Worm (Caenorhabditis elegans) whole organism, young adult: ENCODE data around the gene dhps-1.

Experiments
- B0336.3 ChIP-seq: fragments of 200-800 bp; sonication (Bioruptor generic); IDR thresholded peaks from 2 replicates; pipeline ENCODE4 v1.3.6; 2022; ENCODE audit warnings: missing genetic modification characterization, missing compliant biosample characterization
- C17E4.6 ChIP-seq: fragments of 200-800 bp; sonication (Bioruptor generic); IDR thresholded peaks from 2 replicates; pipeline ENCODE4 v1.3.6; 2022; ENCODE audit warnings: missing genetic modification reagents, missing genetic modification characterization, missing compliant biosample characterization
- D2030.7 ChIP-seq: fragments of 200-800 bp; sonication (Bioruptor generic); IDR thresholded peaks from 2 replicates; pipeline ENCODE4 v1.3.6; 2022; ENCODE audit warnings: missing genetic modification reagents, missing genetic modification characterization, missing compliant biosample characterization
- F10E7.11 ChIP-seq: sonication (generic microtip); optimal IDR thresholded peaks from 2 replicates; lab custom pipeline; 2017; ENCODE audit warnings: mild to moderate bottlenecking, missing genetic modification characterization, moderate library complexity, missing compliant biosample characterization
- F33H1.4 ChIP-seq: fragments of 200-800 bp; sonication (Bioruptor generic); IDR thresholded peaks from 2 replicates; pipeline ENCODE4 v1.3.6; 2022; ENCODE audit warnings: missing genetic modification reagents, missing genetic modification characterization, missing compliant biosample characterization
- F37B4.10 ChIP-seq: fragments of 200-800 bp; sonication (Bioruptor generic); IDR thresholded peaks from 2 replicates; pipeline ENCODE4 v1.3.6; 2022; ENCODE audit warnings: missing genetic modification characterization, missing compliant biosample characterization
- K11D2.4 ChIP-seq: fragments of 200-800 bp; sonication (Bioruptor generic); IDR thresholded peaks from 2 replicates; pipeline ENCODE4 v1.3.6; 2022; ENCODE audit warnings: missing genetic modification reagents, missing genetic modification characterization, missing compliant biosample characterization
- K12H6.12 ChIP-seq: fragments of 200-800 bp; sonication (Bioruptor generic); optimal IDR thresholded peaks from 2 replicates; lab custom pipeline; 2018; ENCODE audit warnings: mild to moderate bottlenecking, missing genetic modification characterization, missing compliant biosample characterization
- Y53F4B.3 ChIP-seq: fragments of 200-800 bp; sonication (Bioruptor generic); IDR thresholded peaks from 2 replicates; pipeline ENCODE4 v1.3.6; 2022; ENCODE audit warnings: missing genetic modification reagents, missing genetic modification characterization, missing compliant biosample characterization
- atf-7 ChIP-seq: sonication (generic microtip); optimal IDR thresholded peaks from 2 replicates; lab custom pipeline; 2017; ENCODE audit warnings: mild to moderate bottlenecking, missing genetic modification characterization, missing compliant biosample characterization
- attf-3 ChIP-seq: fragments of 200-800 bp; sonication (Bioruptor generic); conservative IDR thresholded peaks from 2 replicates; pipeline ENCODE4 v1.3.6; 2022; ENCODE audit warnings: missing genetic modification reagents, missing genetic modification characterization, missing compliant biosample characterization
- attf-5 ChIP-seq: fragments of 200-800 bp; sonication (Bioruptor generic); optimal IDR thresholded peaks from 2 replicates; lab custom pipeline; 2018; ENCODE audit warnings: mild to moderate bottlenecking, missing genetic modification characterization, missing compliant biosample characterization
- attf-6 ChIP-seq: fragments of 200-800 bp; sonication (Bioruptor generic); IDR thresholded peaks from 2 replicates; pipeline ENCODE4 v1.3.6; 2022; ENCODE audit warnings: missing genetic modification reagents, missing genetic modification characterization, missing compliant biosample characterization
- bed-2 ChIP-seq: fragments of 200-800 bp; sonication (Bioruptor generic); IDR thresholded peaks from 2 replicates; pipeline ENCODE4 v1.3.6; 2022; ENCODE audit warnings: missing genetic modification reagents, missing genetic modification characterization, missing compliant biosample characterization
- ceh-100 ChIP-seq: fragments of 200-800 bp; sonication (Bioruptor generic); IDR thresholded peaks from 2 replicates; pipeline ENCODE4 v1.3.6; 2022; ENCODE audit warnings: missing genetic modification reagents, missing genetic modification characterization, missing compliant biosample characterization
- ceh-79 ChIP-seq: sonication (generic microtip); optimal IDR thresholded peaks from 2 replicates; lab custom pipeline; 2017; ENCODE audit warnings: mild to moderate bottlenecking, missing genetic modification characterization, missing compliant biosample characterization
- dox-1 ChIP-seq: fragments of 200-800 bp; sonication (Bioruptor generic); IDR thresholded peaks from 2 replicates; pipeline ENCODE4 v1.3.6; 2022; ENCODE audit warnings: missing genetic modification reagents, missing genetic modification characterization, missing compliant biosample characterization
- dpff-1 ChIP-seq: sonication (generic microtip); optimal IDR thresholded peaks from 2 replicates; lab custom pipeline; 2017; ENCODE audit warnings: mild to moderate bottlenecking, missing genetic modification characterization, missing compliant biosample characterization
- efl-1 ChIP-seq: fragments of 150-350 bp; optimal IDR thresholded peaks from 2 replicates; lab custom pipeline; 2014; ENCODE audit warnings: missing biosample characterization, missing genetic modification reagents, missing genetic modification characterization
- egrh-3 ChIP-seq: fragments of 200-800 bp; sonication (Bioruptor generic); IDR thresholded peaks from 2 replicates; pipeline ENCODE4 v1.3.6; 2022; ENCODE audit warnings: missing genetic modification reagents, missing genetic modification characterization, missing compliant biosample characterization
- ets-4 ChIP-seq: fragments of 200-800 bp; sonication (Bioruptor generic); optimal IDR thresholded peaks from 2 replicates; lab custom pipeline; 2018; ENCODE audit warnings: mild to moderate bottlenecking, missing genetic modification characterization, missing compliant biosample characterization
- him-1 ChIP-seq: sonication (generic microtip); optimal IDR thresholded peaks from 2 replicates; lab custom pipeline; 2016; ENCODE audit warnings: missing genotype, missing genetic modification reagents, missing genetic modification characterization, missing compliant biosample characterization
- hmg-1.2 ChIP-seq: fragments of 200-800 bp; sonication (Bioruptor generic); IDR thresholded peaks from 2 replicates; pipeline ENCODE4 v1.3.6; 2022; ENCODE audit warnings: missing genetic modification reagents, missing genetic modification characterization, missing compliant biosample characterization
- hsf-1 ChIP-seq: fragments of 200-800 bp; sonication (Bioruptor generic); IDR thresholded peaks from 2 replicates; pipeline ENCODE4 v1.3.6; 2022; ENCODE audit warnings: missing genetic modification reagents, missing genetic modification characterization, missing compliant biosample characterization
- lag-1 ChIP-seq: fragments of 200-800 bp; sonication (Bioruptor generic); IDR thresholded peaks from 2 replicates; pipeline ENCODE4 v1.3.6; 2022; ENCODE audit warnings: missing genetic modification reagents, missing genetic modification characterization, missing compliant biosample characterization
- let-526 ChIP-seq: fragments of 200-800 bp; sonication (Bioruptor generic); IDR thresholded peaks from 2 replicates; pipeline ENCODE4 v1.3.6; 2022; ENCODE audit warnings: missing genetic modification reagents, missing genetic modification characterization, missing compliant biosample characterization
- let-607 ChIP-seq, 2 experiments: fragments of 200-800 bp in 1 of 2; sonication (Bioruptor generic) in 1 of 2; sonication (generic microtip) in 1 of 2; optimal IDR thresholded peaks; 2 replicates each; lab custom pipeline; 2016 to 2018; ENCODE audit warnings: mild to moderate bottlenecking in 2 of 2, missing compliant biosample characterization in 2 of 2, missing genetic modification characterization in 2 of 2, moderate library complexity in 2 of 2, missing genotype in 1 of 2
- lin-35 ChIP-seq, 3 experiments: fragments of 150-350 bp in 2 of 3; sonication (generic microtip) in 1 of 3; optimal IDR thresholded peaks; 2 replicates each; lab custom pipeline; 2014 to 2018; ENCODE audit warnings: missing biosample characterization in 3 of 3, missing genetic modification characterization in 3 of 3, missing genetic modification reagents in 3 of 3
- madf-6 ChIP-seq: fragments of 200-800 bp; sonication (Bioruptor generic); IDR thresholded peaks from 2 replicates; pipeline ENCODE4 v1.3.6; 2022; ENCODE audit warnings: missing genetic modification reagents, missing genetic modification characterization, missing compliant biosample characterization
- mel-28 ChIP-seq: sonication (generic microtip); optimal IDR thresholded peaks from 2 replicates; lab custom pipeline; 2016; ENCODE audit warnings: borderline replicate concordance, mild to moderate bottlenecking, missing genetic modification characterization, missing compliant biosample characterization
- mxl-1 ChIP-seq: sonication (generic microtip); optimal IDR thresholded peaks from 2 replicates; lab custom pipeline; 2016; ENCODE audit warnings: missing genetic modification characterization, missing compliant biosample characterization
- nhr-27 ChIP-seq: fragments of 200-800 bp; sonication (Bioruptor generic); optimal IDR thresholded peaks from 2 replicates; lab custom pipeline; 2018; ENCODE audit warnings: mild to moderate bottlenecking, missing genetic modification characterization, moderate library complexity, missing compliant biosample characterization
- nhr-80 ChIP-seq: sonication (generic microtip); optimal IDR thresholded peaks from 2 replicates; lab custom pipeline; 2016; ENCODE audit warnings: missing genetic modification characterization, missing compliant biosample characterization
- nhr-90 ChIP-seq: sonication (generic microtip); optimal IDR thresholded peaks from 2 replicates; lab custom pipeline; 2016; ENCODE audit warnings: missing genotype, mild to moderate bottlenecking, missing genetic modification characterization, missing compliant biosample characterization
- pbrm-1 ChIP-seq: fragments of 200-800 bp; sonication (Bioruptor generic); IDR thresholded peaks from 2 replicates; pipeline ENCODE4 v1.3.6; 2022; ENCODE audit warnings: missing genetic modification reagents, missing genetic modification characterization, missing compliant biosample characterization
- pha-4 ChIP-seq: fragments of 150-350 bp; sonication (generic microtip); optimal IDR thresholded peaks from 2 replicates; lab custom pipeline; 2014; ENCODE audit warnings: missing biosample characterization, missing genetic modification reagents, missing genetic modification characterization
- sea-2 ChIP-seq: fragments of 200-800 bp; sonication (Bioruptor generic); IDR thresholded peaks from 2 replicates; pipeline ENCODE4 v1.3.6; 2022; ENCODE audit warnings: missing genetic modification characterization, missing compliant biosample characterization
- snpc-1.1 ChIP-seq: sonication (generic microtip); optimal IDR thresholded peaks from 2 replicates; lab custom pipeline; 2017; ENCODE audit warnings: missing genetic modification characterization, mild to moderate bottlenecking, missing compliant biosample characterization, antibody characterized with exemption, moderate library complexity, missing genotype, missing genetic modification reagents; ENCODE audit not compliant: insufficient read depth
- tbp1 ChIP-seq: fragments of 200-800 bp; sonication (Bioruptor generic); optimal IDR thresholded peaks from 2 replicates; lab custom pipeline; 2018; ENCODE audit warnings: mild to moderate bottlenecking, missing genetic modification characterization, missing compliant biosample characterization
- tbx-9 ChIP-seq: sonication (generic microtip); optimal IDR thresholded peaks from 2 replicates; lab custom pipeline; 2016; ENCODE audit warnings: borderline replicate concordance, missing genetic modification characterization, inconsistent platforms, missing compliant biosample characterization
- tlf-1 ChIP-seq: fragments of 200-800 bp; sonication (Bioruptor generic); optimal IDR thresholded peaks from 2 replicates; lab custom pipeline; 2018; ENCODE audit warnings: mild to moderate bottlenecking, missing genetic modification characterization, missing compliant biosample characterization
- unc-62 ChIP-seq: fragments of 150-350 bp; optimal IDR thresholded peaks from 2 replicates; lab custom pipeline; 2014; ENCODE audit warnings: missing biosample characterization, missing genetic modification reagents, missing genetic modification characterization
- xnd-1 ChIP-seq: sonication (generic microtip); optimal IDR thresholded peaks from 2 replicates; lab custom pipeline; 2016; ENCODE audit warnings: missing genotype, missing genetic modification reagents, missing genetic modification characterization, missing compliant biosample characterization
- zfh-2 ChIP-seq: fragments of 200-800 bp; sonication (Bioruptor generic); conservative IDR thresholded peaks from 2 replicates; pipeline ENCODE4 v1.3.6; 2022; ENCODE audit warnings: missing genetic modification reagents, missing genetic modification characterization, missing compliant biosample characterization
- zim-3 ChIP-seq: sonication (generic microtip); optimal IDR thresholded peaks from 2 replicates; lab custom pipeline; 2017; ENCODE audit warnings: mild to moderate bottlenecking, missing genetic modification characterization, moderate library complexity, missing compliant biosample characterization
- ztf-18 ChIP-seq: sonication (generic microtip); optimal IDR thresholded peaks from 2 replicates; lab custom pipeline; 2016; ENCODE audit warnings: missing genotype, mild to moderate bottlenecking, missing genetic modification characterization, missing compliant biosample characterization
- ztf-25 ChIP-seq: fragments of 200-800 bp; sonication (Bioruptor generic); IDR thresholded peaks from 2 replicates; pipeline ENCODE4 v1.3.6; 2022; ENCODE audit warnings: missing genetic modification reagents, missing genetic modification characterization, missing compliant biosample characterization
- ztf-28 ChIP-seq: fragments of 200-800 bp; sonication (Bioruptor generic); IDR thresholded peaks from 2 replicates; pipeline ENCODE4 v1.3.6; 2022; ENCODE audit warnings: missing genetic modification reagents, missing genetic modification characterization, missing compliant biosample characterization
- ztf-3 ChIP-seq: fragments of 200-800 bp; sonication (Bioruptor generic); optimal IDR thresholded peaks from 2 replicates; lab custom pipeline; 2018; ENCODE audit warnings: mild to moderate bottlenecking, missing genetic modification characterization, missing compliant biosample characterization

dhps-1 gene

ce11 chrII:12006575-12007098 lies 13.8 kb downstream of the dhps-1 start, which contains the start of gene mcm-2 (continued):
- TF ChIP-seq bed-2 (GFP tag; lab: Robert Waterston, UW): no peak
- TF ChIP-seq snpc-1.1 (tag; lab: Kevin White, UChicago): peak; percentile 69
- TF ChIP-seq pha-4: no peak
- peak; percentile 10 for TF ChIP-seq ztf-18
- no peak for TF ChIP-seq let-607 (tag; optimal IDR thresholded peaks at IDR 0.05; lab: Kevin White, UChicago)
- peak; percentile 93 for TF ChIP-seq atf-7 (tag; lab: Kevin White, UChicago)
- peak; percentile 90 for TF ChIP-seq ztf-28 (GFP tag; lab: Robert Waterston, UW)
- TF ChIP-seq K11D2.4 (GFP tag; lab: Robert Waterston, UW): no peak
- no peak for TF ChIP-seq F37B4.10 (GFP tag; lab: Robert Waterston, UW)
- no peak for TF ChIP-seq nhr-27 (tag; lab: Kevin White, UChicago)
- peak; percentile 99 for TF ChIP-seq madf-6 (GFP tag; lab: Robert Waterston, UW)
- TF ChIP-seq ztf-3 (GFP tag; lab: Kevin White, UChicago): no peak
- TF ChIP-seq sea-2 (GFP tag; lab: Robert Waterston, UW): no peak
- TF ChIP-seq mxl-1 (tag; lab: Kevin White, UChicago): no peak
- TF ChIP-seq dpff-1 (tag; lab: Kevin White, UChicago): no peak
- TF ChIP-seq efl-1 (GFP tag; lab: Kevin White, UChicago): peak; percentile 99
- TF ChIP-seq ceh-79 (tag; lab: Kevin White, UChicago): no peak
- TF ChIP-seq ztf-25 (GFP tag; lab: Robert Waterston, UW): no peak
- TF ChIP-seq attf-3 (GFP tag; lab: Robert Waterston, UW): peak; percentile 75
- TF ChIP-seq F33H1.4: peak; percentile 90
- no peak for TF ChIP-seq egrh-3 (GFP tag; lab: Robert Waterston, UW)
- no peak for TF ChIP-seq ets-4
- peak; percentile 80 for TF ChIP-seq ceh-100 (GFP tag; lab: Robert Waterston, UW)
- TF ChIP-seq B0336.3 (GFP tag; lab: Robert Waterston, UW): no peak; the same call in 1 of the 2 replicates
- no peak for TF ChIP-seq lag-1
- TF ChIP-seq lin-35 (GFP tag; optimal IDR thresholded peaks at IDR 0.05; lab: Kevin White, UChicago): peak; percentile 57 to 86 (median 74)
- peak; percentile 97 for TF ChIP-seq xnd-1 (tag; lab: Kevin White, UChicago)
- TF ChIP-seq mel-28 (tag; lab: Kevin White, UChicago): no peak
- TF ChIP-seq attf-6 (GFP tag; lab: Robert Waterston, UW): peak; percentile 84
- peak; percentile 90 for TF ChIP-seq C17E4.6 (GFP tag; lab: Robert Waterston, UW)
- peak; percentile 87 for TF ChIP-seq hsf-1 (GFP tag; lab: Robert Waterston, UW)
- peak; percentile 10 for TF ChIP-seq nhr-80 (tag; lab: Kevin White, UChicago)
- TF ChIP-seq tlf-1 (GFP tag; lab: Kevin White, UChicago): peak; percentile 90
- no peak for TF ChIP-seq Y53F4B.3
- no peak for TF ChIP-seq dox-1 (GFP tag; lab: Robert Waterston, UW)
- no peak for TF ChIP-seq K12H6.12 (tag; lab: Kevin White, UChicago)
- no peak for TF ChIP-seq tbp1 (GFP tag; lab: Kevin White, UChicago)
- no peak for TF ChIP-seq zfh-2 (GFP tag; lab: Robert Waterston, UW)
- TF ChIP-seq let-526: no peak
- TF ChIP-seq zim-3 (tag; lab: Kevin White, UChicago): no peak
- TF ChIP-seq F10E7.11 (tag; lab: Kevin White, UChicago): no peak
- no peak for TF ChIP-seq him-1 (tag; lab: Kevin White, UChicago)
- TF ChIP-seq nhr-90: no peak
- TF ChIP-seq hmg-1.2: peak; percentile 73
- TF ChIP-seq attf-5 (GFP tag; lab: Kevin White, UChicago): peak; percentile 62
- TF ChIP-seq unc-62 (GFP tag; lab: Kevin White, UChicago): no peak
- TF ChIP-seq pbrm-1 (GFP tag; lab: Robert Waterston, UW): peak; percentile 86
- peak; percentile 98 for TF ChIP-seq D2030.7
- no peak for TF ChIP-seq tbx-9 (tag; lab: Kevin White, UChicago)
